Fruit fly (Drosophila melanogaster): Measurements from ENCODE around the gene CG6833.
A peak's percentile ranks its signal among the peaks of the same experiment; 100 is the strongest.

CG6833 gene

DNA sequence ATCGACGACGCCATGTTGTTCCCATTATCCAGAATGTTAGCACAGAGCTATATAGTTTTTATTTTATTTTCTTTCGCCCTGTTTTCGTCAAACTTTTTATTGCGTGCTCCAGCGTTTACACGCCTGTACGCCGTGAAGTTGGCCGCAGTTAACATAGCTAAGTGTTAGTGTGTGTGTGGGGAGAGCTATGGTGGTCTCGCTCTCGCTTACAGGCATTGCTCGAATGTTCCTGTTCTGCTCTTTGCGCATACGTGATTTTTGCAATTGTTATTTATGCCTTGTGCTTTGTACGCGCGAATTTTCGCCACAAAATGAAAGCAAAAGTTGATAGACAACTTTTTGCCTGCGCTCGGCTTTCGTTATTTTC, 47.0 kb upstream of the CG6833 start (continued):
- TF ChIP-seq CG15696 (tag; optimal IDR thresholded peaks at IDR 0.05) (no peak), CG1024 (GFP tag; IDR thresholded peaks at IDR 0.05) (peak; percentile 51), pita (GFP tag; optimal IDR thresholded peaks at IDR 0.05) (no peak), en (GFP tag; optimal IDR thresholded peaks at IDR 0.05) (no peak), CG1832 (GFP tag; optimal IDR thresholded peaks at IDR 0.05) (peak; percentile 86), Oli (tag; optimal IDR thresholded peaks at IDR 0.05) (no peak), CG3065 (GFP tag; optimal IDR thresholded peaks at IDR 0.05) (no peak), toy (GFP tag; IDR thresholded peaks at IDR 0.05) (no peak)

dm6 chr3L:14004963-14005458, 46.0 kb upstream of the CG6833 start:
- TF ChIP-seq ap (GFP tag; IDR thresholded peaks at IDR 0.05) (peak; percentile 95), nmo (GFP tag; optimal IDR thresholded peaks at IDR 0.05) (peak; percentile 96), CG6765 (GFP tag; optimal IDR thresholded peaks at IDR 0.05) (peak; percentile 88), CG13624 (GFP tag; optimal IDR thresholded peaks at IDR 0.05) (peak; percentile 97), tgo (GFP tag; IDR thresholded peaks at IDR 0.05) (peak; percentile 93), Sry-β (GFP tag; optimal IDR thresholded peaks at IDR 0.05) (peak; percentile 21), Nf-YB (GFP tag; optimal IDR thresholded peaks at IDR 0.05) (peak; percentile 74), CG13775 (GFP tag; optimal IDR thresholded peaks at IDR 0.05) (peak; percentile 85), CG6854 (GFP tag; optimal IDR thresholded peaks at IDR 0.05) (peak; percentile 87), pb (GFP tag; optimal IDR thresholded peaks at IDR 0.05) (peak; percentile 90), CG2712 (tag; optimal IDR thresholded peaks at IDR 0.05) (peak; percentile 79), org-1 (GFP tag; optimal IDR thresholded peaks at IDR 0.05) (peak; percentile 93), mam (GFP tag; optimal IDR thresholded peaks at IDR 0.05) (peak; percentile 97), CG16815 (GFP tag; optimal IDR thresholded peaks at IDR 0.05) (peak; percentile 85), CG16779 (GFP tag; IDR thresholded peaks at IDR 0.05) (peak; percentile 88), CG7987 (GFP tag; optimal IDR thresholded peaks at IDR 0.05) (peak; percentile 87), tna (GFP tag; IDR thresholded peaks at IDR 0.05; ENCODE audit: partially characterized antibody) (no peak), B-H1 (GFP tag; IDR thresholded peaks at IDR 0.05) (peak; percentile 95), Abd-B (GFP tag; optimal IDR thresholded peaks at IDR 0.05) (peak; percentile 94), CoRest (tag; optimal IDR thresholded peaks at IDR 0.05) (peak; percentile 96), fd102C (GFP tag; optimal IDR thresholded peaks at IDR 0.05) (peak; percentile 3), Lpt (GFP tag; optimal IDR thresholded peaks at IDR 0.05) (no peak), CG12769 (tag; optimal IDR thresholded peaks at IDR 0.05) (peak; percentile 96), CG9797 (GFP tag; optimal IDR thresholded peaks at IDR 0.05) (peak; percentile 37), tap (tag; optimal IDR thresholded peaks at IDR 0.05) (peak; percentile 95), tx (GFP tag; optimal IDR thresholded peaks at IDR 0.05) (peak; percentile 94), NC2α (GFP tag; optimal IDR thresholded peaks at IDR 0.05) (peak; percentile 88), cg (GFP tag; optimal IDR thresholded peaks at IDR 0.05) (peak; percentile 92), fd3F (GFP tag; optimal IDR thresholded peaks at IDR 0.05) (peak; percentile 96), eyg (GFP tag; optimal IDR thresholded peaks at IDR 0.05) (peak; percentile 93), CG15514 (GFP tag; optimal IDR thresholded peaks at IDR 0.05) (peak; percentile 91), Sin3A (optimal IDR thresholded peaks at IDR 0.05) (no peak), CG31365 (tag; optimal IDR thresholded peaks at IDR 0.05) (peak; percentile 82), CG14441 (GFP tag; IDR thresholded peaks at IDR 0.05) (peak; percentile 98), ttk (GFP tag; IDR thresholded peaks at IDR 0.05) (peak; percentile 92), Elba2 (GFP tag; optimal IDR thresholded peaks at IDR 0.05) (no peak), CG14860 (GFP tag; IDR thresholded peaks at IDR 0.05; ENCODE audit: partially characterized antibody) (no peak), Awh (GFP tag; IDR thresholded peaks at IDR 0.05) (peak; percentile 87), CG17385 (GFP tag; optimal IDR thresholded peaks at IDR 0.05) (peak; percentile 91), Med (GFP tag) (peak; percentile 99), klu (GFP tag; IDR thresholded peaks at IDR 0.05) (peak; percentile 46; the same call in 1 of the 2 replicates), Sox102F (GFP tag; optimal IDR thresholded peaks at IDR 0.05) (peak; percentile 98)

Measured in whole organism, embryonic.